Fruit fly (Drosophila melanogaster) whole organism, embryonic: ENCODE data around the gene mld.
A peak's percentile ranks its signal among the peaks of the same experiment; 100 is the strongest.

ENCODE experiments used
- Ada2b ChIP-seq: fragments of 200-800 bp; sonication (Bioruptor generic); IDR thresholded peaks from 2 replicates; pipeline ENCODE4 v1.3.6; 2022; ENCODE audit warnings: missing biosample characterization, missing genetic modification characterization
- Aef1 ChIP-seq: fragments of 200-800 bp; sonication (Bioruptor generic); IDR thresholded peaks from 3 replicates; pipeline ENCODE4 v1.3.6; 2022; ENCODE audit warnings: missing biosample characterization, missing genetic modification characterization
- CG10565 ChIP-seq: fragments of 200-800 bp; sonication (Bioruptor generic); optimal IDR thresholded peaks from 3 replicates; lab custom pipeline; 2016; ENCODE audit warnings: missing biosample characterization, mild to moderate bottlenecking, missing genetic modification characterization
- CG11456 ChIP-seq: fragments of 200-800 bp; sonication (Bioruptor generic); IDR thresholded peaks from 3 replicates; pipeline ENCODE4 v1.3.6; 2022; ENCODE audit warnings: missing biosample characterization, missing genetic modification characterization
- CG13775 ChIP-seq: fragments of 200-800 bp; sonication (Bioruptor generic); optimal IDR thresholded peaks from 3 replicates; lab custom pipeline; 2017; ENCODE audit warnings: missing biosample characterization, mild to moderate bottlenecking, missing genetic modification characterization
- CG13894 ChIP-seq: fragments of 200-800 bp; sonication (Bioruptor generic); optimal IDR thresholded peaks from 3 replicates; lab custom pipeline; 2018; ENCODE audit warnings: missing biosample characterization, mild to moderate bottlenecking, missing genetic modification characterization, moderate library complexity
- CG14667 ChIP-seq: fragments of 200-800 bp; sonication (Bioruptor generic); IDR thresholded peaks from 2 replicates; pipeline ENCODE4 v1.3.6; 2022; ENCODE audit warnings: missing biosample characterization, missing genetic modification characterization
- CG15601 ChIP-seq: fragments of 200-800 bp; sonication (Bioruptor generic); optimal IDR thresholded peaks from 3 replicates; lab custom pipeline; 2019; ENCODE audit warnings: missing biosample characterization, mild to moderate bottlenecking, missing genetic modification characterization, moderate library complexity
- CG16779 ChIP-seq: fragments of 200-800 bp; sonication (Bioruptor generic); IDR thresholded peaks from 2 replicates; pipeline ENCODE4 v1.3.6; 2022; ENCODE audit warnings: missing biosample characterization, missing genetic modification characterization
- CG17385 ChIP-seq: fragments of 200-800 bp; sonication (Bioruptor generic); optimal IDR thresholded peaks from 3 replicates; lab custom pipeline; 2018; ENCODE audit warnings: missing biosample characterization, mild to moderate bottlenecking, missing genetic modification characterization
- CG17568 ChIP-seq: fragments of 200-800 bp; sonication (Bioruptor generic); optimal IDR thresholded peaks from 2 replicates; lab custom pipeline; 2018; ENCODE audit warnings: missing biosample characterization, mild to moderate bottlenecking, missing genetic modification characterization, moderate library complexity
- CG17802 ChIP-seq: fragments of 200-800 bp; sonication (Bioruptor generic); optimal IDR thresholded peaks from 2 replicates; lab custom pipeline; 2018; ENCODE audit warnings: missing biosample characterization, mild to moderate bottlenecking, missing genetic modification characterization, moderate library complexity
- CG17912 ChIP-seq: fragments of 200-800 bp; sonication (Bioruptor generic); optimal IDR thresholded peaks from 2 replicates; lab custom pipeline; 2018; ENCODE audit warnings: missing biosample characterization, mild to moderate bottlenecking, missing genetic modification characterization
- CG32772 ChIP-seq: fragments of 200-800 bp; sonication (Bioruptor generic); IDR thresholded peaks from 2 replicates; pipeline ENCODE4 v1.3.6; 2022; ENCODE audit warnings: missing biosample characterization, missing genetic modification characterization
- CG33213 ChIP-seq: fragments of 200-800 bp; sonication (Bioruptor generic); optimal IDR thresholded peaks from 3 replicates; lab custom pipeline; 2016; ENCODE audit warnings: missing biosample characterization, missing genetic modification characterization
- CG5953 ChIP-seq: fragments of 200-800 bp; sonication (Bioruptor generic); IDR thresholded peaks from 2 replicates; pipeline ENCODE4 v1.3.6; 2022; ENCODE audit warnings: missing biosample characterization, missing genetic modification characterization
- CG6791 ChIP-seq: fragments of 200-800 bp; sonication (Bioruptor generic); IDR thresholded peaks from 3 replicates; pipeline ENCODE4 v1.3.6; 2022; ENCODE audit warnings: missing biosample characterization, missing genetic modification characterization; ENCODE audit not compliant: partially characterized antibody
- CG7556 ChIP-seq: fragments of 200-800 bp; sonication (Bioruptor generic); optimal IDR thresholded peaks from 2 replicates; lab custom pipeline; 2017; ENCODE audit warnings: missing biosample characterization, mild to moderate bottlenecking, missing genetic modification characterization
- Chrac-16 ChIP-seq: fragments of 200-800 bp; sonication (Bioruptor generic); optimal IDR thresholded peaks from 3 replicates; lab custom pipeline; 2016; ENCODE audit warnings: missing biosample characterization, missing genetic modification characterization
- Dref ChIP-seq: fragments of 200-800 bp; sonication (Bioruptor generic); IDR thresholded peaks from 2 replicates; pipeline ENCODE4 v1.3.6; 2022; ENCODE audit warnings: missing biosample characterization, missing genetic modification characterization
- HLH3B ChIP-seq: fragments of 200-800 bp; sonication (Bioruptor generic); IDR thresholded peaks from 2 replicates; pipeline ENCODE4 v1.3.6; 2022; ENCODE audit warnings: missing biosample characterization, missing genetic modification characterization
- Med ChIP-seq: fragments of 200-800 bp; sonication (Bioruptor generic); peaks from one replicate; lab custom pipeline; 2016; ENCODE audit warnings: missing biosample characterization, missing genetic modification characterization, mild to moderate bottlenecking, inconsistent platforms, moderate library complexity
- Mes4 ChIP-seq: fragments of 200-800 bp; sonication (Bioruptor generic); optimal IDR thresholded peaks from 2 replicates; lab custom pipeline; 2016; ENCODE audit warnings: missing biosample characterization, missing genetic modification characterization
- Oaz ChIP-seq: fragments of 200-800 bp; sonication (Bioruptor generic); IDR thresholded peaks from 2 replicates; pipeline ENCODE4 v1.3.6; 2022; ENCODE audit warnings: missing biosample characterization, missing genetic modification characterization
- Side ChIP-seq: fragments of 200-800 bp; sonication (Bioruptor generic); optimal IDR thresholded peaks from 2 replicates; lab custom pipeline; 2016; ENCODE audit warnings: missing biosample characterization, missing genetic modification characterization
- Six4 ChIP-seq: fragments of 200-800 bp; sonication (Bioruptor generic); optimal IDR thresholded peaks from 2 replicates; lab custom pipeline; 2016; ENCODE audit warnings: missing biosample characterization, missing genetic modification characterization
- ab ChIP-seq: fragments of 200-800 bp; sonication (Bioruptor generic); optimal IDR thresholded peaks from 2 replicates; lab custom pipeline; 2016; ENCODE audit warnings: missing biosample characterization, missing genetic modification characterization
- al ChIP-seq: fragments of 200-800 bp; sonication (Bioruptor generic); IDR thresholded peaks from 2 replicates; pipeline ENCODE4 v1.3.6; 2022; ENCODE audit warnings: missing biosample characterization, missing genetic modification characterization
- bcd ChIP-seq: fragments of 200-800 bp; sonication (Bioruptor generic); optimal IDR thresholded peaks from 2 replicates; lab custom pipeline; 2017; ENCODE audit warnings: missing biosample characterization, mild to moderate bottlenecking, missing genetic modification characterization
- bowl ChIP-seq: fragments of 200-800 bp; sonication (Bioruptor generic); IDR thresholded peaks from 2 replicates; pipeline ENCODE4 v1.3.6; 2022; ENCODE audit warnings: missing biosample characterization, missing genetic modification characterization
- cad ChIP-seq: fragments of >200 bp; optimal IDR thresholded peaks from 2 replicates; lab custom pipeline; 2017; ENCODE audit warnings: missing biosample characterization, missing genetic modification characterization
- ci ChIP-seq: fragments of 200-800 bp; sonication (Bioruptor generic); IDR thresholded peaks from 3 replicates; pipeline ENCODE4 v1.3.6; 2022; ENCODE audit warnings: missing biosample characterization, missing genetic modification characterization
- corto ChIP-seq: fragments of 200-800 bp; sonication (Bioruptor generic); optimal IDR thresholded peaks from 2 replicates; lab custom pipeline; 2016; ENCODE audit warnings: missing biosample characterization, mild to moderate bottlenecking, missing genetic modification characterization, moderate library complexity
- cwo ChIP-seq: fragments of 200-800 bp; sonication (Bioruptor generic); optimal IDR thresholded peaks from 3 replicates; lab custom pipeline; 2017; ENCODE audit warnings: missing biosample characterization, missing genetic modification characterization, mild to moderate bottlenecking, moderate library complexity, missing genetic modification reagents
- da ChIP-seq: fragments of 200-800 bp; sonication (Bioruptor generic); optimal IDR thresholded peaks from 2 replicates; lab custom pipeline; 2016; ENCODE audit warnings: missing biosample characterization, missing genetic modification characterization
- danr ChIP-seq: fragments of 200-800 bp; sonication (Bioruptor generic); IDR thresholded peaks from 2 replicates; pipeline ENCODE4 v1.3.6; 2022; ENCODE audit warnings: missing biosample characterization, missing genetic modification characterization
- dpn ChIP-seq, 2 experiments: fragments of 200-800 bp; sonication (Bioruptor generic); optimal IDR thresholded peaks; 3 replicates each; lab custom pipeline; 2016; ENCODE audit warnings: missing biosample characterization in 2 of 2, missing genetic modification characterization in 2 of 2
- emc ChIP-seq: fragments of 200-800 bp; sonication (Bioruptor generic); optimal IDR thresholded peaks from 2 replicates; lab custom pipeline; 2016; ENCODE audit warnings: missing biosample characterization, missing genetic modification characterization
- fru ChIP-seq: fragments of >200 bp; optimal IDR thresholded peaks from 2 replicates; lab custom pipeline; 2017
- ftz-f1 ChIP-seq: fragments of 200-800 bp; sonication (Bioruptor generic); optimal IDR thresholded peaks from 2 replicates; lab custom pipeline; 2016; ENCODE audit warnings: missing biosample characterization, missing genetic modification characterization
- gcm ChIP-seq: fragments of 200-800 bp; sonication (Bioruptor generic); optimal IDR thresholded peaks from 2 replicates; lab custom pipeline; 2019; ENCODE audit warnings: missing biosample characterization, mild to moderate bottlenecking, missing genetic modification characterization, moderate library complexity
- gem ChIP-seq: fragments of 200-800 bp; sonication (Bioruptor generic); optimal IDR thresholded peaks from 2 replicates; lab custom pipeline; 2019; ENCODE audit warnings: missing biosample characterization, mild to moderate bottlenecking, missing genetic modification characterization, moderate library complexity
- ind ChIP-seq: fragments of 200-800 bp; sonication (Bioruptor generic); optimal IDR thresholded peaks from 3 replicates; lab custom pipeline; 2016; ENCODE audit warnings: missing biosample characterization, missing genetic modification characterization
- kni ChIP-seq: fragments of 200-800 bp; sonication (Bioruptor generic); optimal IDR thresholded peaks from 3 replicates; lab custom pipeline; 2017; ENCODE audit warnings: mild to moderate bottlenecking, missing biosample characterization, missing genetic modification reagents, missing genetic modification characterization
- maf-S ChIP-seq: fragments of 200-800 bp; sonication (Bioruptor generic); optimal IDR thresholded peaks from 2 replicates; lab custom pipeline; 2016; ENCODE audit warnings: missing biosample characterization, missing genetic modification characterization
- nmo ChIP-seq: fragments of 200-800 bp; sonication (Bioruptor generic); optimal IDR thresholded peaks from 2 replicates; lab custom pipeline; 2018; ENCODE audit warnings: missing biosample characterization, mild to moderate bottlenecking, missing genetic modification characterization, moderate library complexity
- otp ChIP-seq: fragments of 200-800 bp; sonication (Bioruptor generic); IDR thresholded peaks from 3 replicates; pipeline ENCODE4, ENCODE4 v1.3.6; 2022; ENCODE audit warnings: missing biosample characterization, missing genetic modification characterization
- pum ChIP-seq: fragments of 200-800 bp; sonication (Bioruptor generic); optimal IDR thresholded peaks from 2 replicates; lab custom pipeline; 2016; ENCODE audit warnings: missing biosample characterization, missing genetic modification characterization
- ro ChIP-seq: fragments of 200-800 bp; sonication (Bioruptor generic); IDR thresholded peaks from 2 replicates; pipeline ENCODE4 v1.3.6; 2022; ENCODE audit warnings: missing biosample characterization, missing genetic modification characterization
- sima ChIP-seq: fragments of 200-800 bp; sonication (Bioruptor generic); optimal IDR thresholded peaks from 2 replicates; lab custom pipeline; 2016; ENCODE audit warnings: missing biosample characterization, missing genetic modification characterization
- stwl ChIP-seq: fragments of 200-800 bp; sonication (Bioruptor generic); optimal IDR thresholded peaks from 3 replicates; lab custom pipeline; 2018; ENCODE audit warnings: missing biosample characterization, mild to moderate bottlenecking, missing genetic modification characterization, moderate library complexity

Gene mld

dm6 chr3R:24543033-24543675 lies 42.3 kb upstream of the mld start (continued):
- TF ChIP-seq bowl (GFP tag; lab: Robert Waterston, UW) (peak; percentile 95), HLH3B (GFP tag; lab: Robert Waterston, UW) (peak; percentile 96), ci (GFP tag; lab: Robert Waterston, UW) (peak; percentile 98), CG7556 (GFP tag; lab: Kevin White, UChicago) (peak; percentile 82), kni (GFP tag; lab: Kevin White, UChicago) (peak; percentile 19), CG13894 (tag; lab: Kevin White, UChicago) (peak; percentile 90), fru (lab: Kevin White, UChicago) (no peak), sima (GFP tag; lab: Kevin White, UChicago) (peak; percentile 52), Oaz (GFP tag; lab: Robert Waterston, UW) (peak; percentile 92), cwo (no peak), Aef1 (peak; percentile 95), pum (peak; percentile 72), otp (peak; percentile 94), cad (GFP tag; lab: Kevin White, UChicago) (no peak), CG10565 (GFP tag; lab: Kevin White, UChicago) (peak; percentile 24), CG15601 (no peak), ind (peak; percentile 86), CG17802 (tag; lab: Kevin White, UChicago) (peak; percentile 29), al (GFP tag; lab: Robert Waterston, UW) (peak; percentile 95), CG13775 (GFP tag; lab: Kevin White, UChicago) (peak; percentile 83), nmo (GFP tag; lab: Kevin White, UChicago) (peak; percentile 92), Mes4 (peak; percentile 71), ro (peak; percentile 71), CG14667 (GFP tag; lab: Robert Waterston, UW) (peak; percentile 91), gem (peak; percentile 95), emc (GFP tag; lab: Kevin White, UChicago) (peak; percentile 76), CG17912 (GFP tag; lab: Kevin White, UChicago) (peak; percentile 91), CG11456 (GFP tag; lab: Robert Waterston, UW) (peak; percentile 98), CG33213 (GFP tag; lab: Kevin White, UChicago) (no peak), danr (GFP tag; lab: Robert Waterston, UW) (peak; percentile 85), Six4 (GFP tag; lab: Kevin White, UChicago) (peak; percentile 83), Side (GFP tag; lab: Kevin White, UChicago) (peak; percentile 77), Ada2b (GFP tag; lab: Robert Waterston, UW) (peak; percentile 95), bcd (GFP tag; lab: Kevin White, UChicago) (peak; percentile 92), corto (GFP tag; lab: Kevin White, UChicago) (peak; percentile 60), ftz-f1 (GFP tag; lab: Kevin White, UChicago) (peak; percentile 13), CG17385 (GFP tag; lab: Kevin White, UChicago) (peak; percentile 93), Chrac-16 (GFP tag; lab: Kevin White, UChicago) (peak; percentile 91), CG5953 (GFP tag; lab: Robert Waterston, UW) (peak; percentile 90), ab (peak; percentile 74), maf-S (GFP tag; lab: Kevin White, UChicago) (peak; percentile 71), da (GFP tag; lab: Kevin White, UChicago) (peak; percentile 78), CG16779 (GFP tag; lab: Robert Waterston, UW) (peak; percentile 95), CG32772 (GFP tag; lab: Robert Waterston, UW) (peak; percentile 93), stwl (tag; lab: Kevin White, UChicago) (no peak), dpn (GFP tag; optimal IDR thresholded peaks at IDR 0.05; lab: Kevin White, UChicago) (peak; percentile 93 to 96), Med (peak; percentile 99), CG6791 (GFP tag; lab: Robert Waterston, UW) (no peak), Dref (peak; percentile 35), CG17568 (GFP tag; lab: Kevin White, UChicago) (no peak), gcm (peak; percentile 79)
